Worm (Caenorhabditis elegans): ENCODE measurements around the gene F13H8.12.

ce11 chrII:6252707-6253106 is 9.6 kb upstream of the F13H8.12 start:
- TF ChIP-seq Y75B8A.6 (GFP tag; IDR thresholded peaks at IDR 0.05) (no peak), aly-2 (tag; optimal IDR thresholded peaks at IDR 0.05) (no peak), ZK546.5 (tag; optimal IDR thresholded peaks at IDR 0.05) (no peak), daf-19 (GFP tag; conservative IDR thresholded peaks at IDR 0.05) (no peak), lim-7 (GFP tag; IDR thresholded peaks at IDR 0.05) (no peak), ama-1 (optimal IDR thresholded peaks at IDR 0.05) (no peak), nhr-28 (tag; optimal IDR thresholded peaks at IDR 0.05) (no peak), pqm-1 (tag; optimal IDR thresholded peaks at IDR 0.05) (no peak), mxl-3 (GFP tag; optimal IDR thresholded peaks at IDR 0.05) (no peak), mdl-1 (tag; optimal IDR thresholded peaks at IDR 0.05) (no peak), egl-27 (tag; optimal IDR thresholded peaks at IDR 0.05) (no peak), spr-3 (GFP tag; optimal IDR thresholded peaks at IDR 0.05) (no peak)

Data from whole organism, L4 larva.